Worm (Caenorhabditis elegans) whole organism, midembryonic: Measurements from ENCODE around the gene F21F8.5.

Source experiments
- cog-1 ChIP-seq: sonication (generic microtip); optimal IDR thresholded peaks from 2 replicates; lab custom pipeline; 2016; ENCODE audit warnings: missing genetic modification characterization, missing compliant biosample characterization
- flt-1 ChIP-seq: fragments of 200-800 bp; sonication (Bioruptor generic); IDR thresholded peaks from 2 replicates; pipeline ENCODE4 v1.3.6; 2022; ENCODE audit warnings: missing genetic modification characterization, missing compliant biosample characterization
- klf-2 ChIP-seq: fragments of 200-800 bp; sonication (Bioruptor generic); conservative IDR thresholded peaks from 2 replicates; pipeline ENCODE4 v1.3.6; 2022; ENCODE audit warnings: missing genetic modification reagents, missing genetic modification characterization, missing compliant biosample characterization
- ref-1 ChIP-seq: fragments of 200-800 bp; sonication (Bioruptor generic); conservative IDR thresholded peaks from 2 replicates; pipeline ENCODE4 v1.3.6; 2022; ENCODE audit warnings: missing genetic modification reagents, missing genetic modification characterization, missing compliant biosample characterization
- tab-1 ChIP-seq: fragments of 200-800 bp; sonication (Bioruptor generic); IDR thresholded peaks from 2 replicates; pipeline ENCODE4 v1.3.6; 2022; ENCODE audit warnings: missing genetic modification characterization, missing compliant biosample characterization
- ztf-23 ChIP-seq: fragments of 200-800 bp; sonication (Bioruptor generic); IDR thresholded peaks from 2 replicates; pipeline ENCODE4 v1.3.6; 2022; ENCODE audit warnings: missing genetic modification reagents, missing genetic modification characterization, missing compliant biosample characterization
- ztf-29 ChIP-seq: fragments of 200-800 bp; sonication (Bioruptor generic); IDR thresholded peaks from 2 replicates; pipeline ENCODE4 v1.3.6; 2022; ENCODE audit warnings: missing genetic modification reagents, missing genetic modification characterization, missing compliant biosample characterization

DNA sequence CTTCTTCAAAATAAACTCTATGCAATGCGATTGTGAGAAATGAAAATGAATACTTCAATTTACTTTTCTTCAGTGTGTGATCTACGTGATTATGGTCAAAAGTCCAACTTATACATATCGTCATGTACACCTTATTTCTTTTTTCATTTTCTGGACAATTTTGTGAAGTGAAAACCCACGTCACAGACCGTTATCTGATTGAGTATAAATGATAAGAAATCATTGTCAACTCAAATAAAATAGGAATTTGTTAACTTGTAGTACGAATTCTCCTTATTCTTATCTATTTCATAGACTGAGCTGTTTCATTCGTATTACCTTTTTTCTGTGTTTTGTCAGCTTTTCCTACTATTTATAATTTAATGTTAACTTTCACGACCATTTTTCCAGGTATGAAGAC, 5.9 kb upstream of the F21F8.5 start, which contains the start of gene asp-5:
- TF ChIP-seq ztf-29 (GFP tag; lab: Robert Waterston, UW): no peak
- TF ChIP-seq tab-1 (GFP tag; lab: Robert Waterston, UW): no peak
- no peak for TF ChIP-seq flt-1 (GFP tag; lab: Robert Waterston, UW)
- no peak for TF ChIP-seq klf-2 (GFP tag; lab: Robert Waterston, UW)
- TF ChIP-seq cog-1 (tag; lab: Kevin White, UChicago): no peak
- TF ChIP-seq ztf-23 (GFP tag; lab: Robert Waterston, UW): no peak
- TF ChIP-seq ref-1 (GFP tag; lab: Robert Waterston, UW): no peak
